Fruit fly (Drosophila melanogaster): ENCODE results near the gene D19A.
A peak's percentile ranks its signal among the peaks of the same experiment; 100 is the strongest.

The D19A gene

DNA sequence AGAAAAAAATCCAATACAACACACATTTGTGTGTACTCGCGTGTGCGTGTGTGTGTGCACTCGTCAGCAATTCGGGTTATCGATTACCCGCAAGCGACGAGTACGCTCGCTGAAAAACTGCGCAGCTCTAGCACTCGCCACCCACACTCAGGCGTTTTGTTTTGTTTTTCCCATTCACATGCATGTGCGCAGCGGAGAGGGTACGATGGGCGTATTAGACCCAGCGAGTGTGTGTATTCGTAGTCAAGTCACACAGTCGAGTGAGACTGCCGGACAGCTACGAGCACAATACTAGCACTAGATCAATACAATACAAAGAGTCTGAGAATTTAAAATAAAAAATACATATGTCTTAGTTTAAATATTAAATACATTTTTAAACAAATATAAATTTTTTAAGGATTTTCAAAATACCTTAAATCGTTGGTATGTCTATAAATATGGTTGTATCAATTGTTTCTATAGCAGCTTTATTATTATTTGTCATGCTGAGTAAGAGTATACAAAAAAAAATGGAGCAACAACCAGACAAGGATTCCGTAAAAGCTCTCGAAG is 4.0 kb downstream of the D19A start, which contains the start of the genes D19B and CG43293 (continued):
- TF ChIP-seq dpn (GFP tag; optimal IDR thresholded peaks at IDR 0.05) (peak; percentile 92 to 93), exex (tag; optimal IDR thresholded peaks at IDR 0.05) (no peak), lab (GFP tag; optimal IDR thresholded peaks at IDR 0.05) (peak; percentile 93), sna (GFP tag; IDR thresholded peaks at IDR 0.05; ENCODE audit: partially characterized antibody) (peak; percentile 54; the same call in 1 of the 2 replicates), Sin3A (optimal IDR thresholded peaks at IDR 0.05) (no peak), CG12744 (GFP tag; optimal IDR thresholded peaks at IDR 0.05) (peak; percentile 78), CG32772 (GFP tag; IDR thresholded peaks at IDR 0.05) (peak; percentile 85), nerfin-2 (GFP tag; IDR thresholded peaks at IDR 0.05; ENCODE audit: partially characterized antibody) (peak; percentile 77), btn (GFP tag; optimal IDR thresholded peaks at IDR 0.05) (peak; percentile 67), HLH3B (GFP tag; IDR thresholded peaks at IDR 0.05) (peak; percentile 91), unc-4 (GFP tag; IDR thresholded peaks at IDR 0.05; ENCODE audit: partially characterized antibody) (peak; percentile 57; the same call in 1 of the 2 replicates), slbo (GFP tag; IDR thresholded peaks at IDR 0.05) (peak; percentile 97), CG12391 (tag; optimal IDR thresholded peaks at IDR 0.05) (peak; percentile 92), sr (GFP tag; IDR thresholded peaks at IDR 0.05) (peak; percentile 61), gem (tag; optimal IDR thresholded peaks at IDR 0.05) (peak; percentile 90), sisA (GFP tag; IDR thresholded peaks at IDR 0.05) (peak; percentile 91), CG4707 (GFP tag; optimal IDR thresholded peaks at IDR 0.05) (peak; percentile 91), Six4 (GFP tag; optimal IDR thresholded peaks at IDR 0.05) (peak; percentile 90), grn (GFP tag; optimal IDR thresholded peaks at IDR 0.05) (no peak), prd (optimal IDR thresholded peaks at IDR 0.05) (no peak), prd (GFP tag; IDR thresholded peaks at IDR 0.05) (peak; percentile 94), Dip3 (GFP tag; optimal IDR thresholded peaks at IDR 0.05) (peak; percentile 83), CG15073 (GFP tag; optimal IDR thresholded peaks at IDR 0.05) (peak; percentile 54), CG4617 (GFP tag; optimal IDR thresholded peaks at IDR 0.05; ENCODE audit: borderline replicate concordance) (peak; percentile 82), CG30020 (tag; optimal IDR thresholded peaks at IDR 0.05) (peak; percentile 53), CG6854 (GFP tag; optimal IDR thresholded peaks at IDR 0.05) (peak; percentile 64), chm (GFP tag; IDR thresholded peaks at IDR 0.05) (peak; percentile 97), toy (GFP tag; IDR thresholded peaks at IDR 0.05) (0 out of 2 replicates have a peak, but pooled peaks have one; percentile 54), CG9437 (GFP tag; optimal IDR thresholded peaks at IDR 0.05) (peak; percentile 63), CG6689 (GFP tag; IDR thresholded peaks at IDR 0.05) (peak; percentile 84), danr (GFP tag; IDR thresholded peaks at IDR 0.05) (peak; percentile 78), cad (GFP tag; optimal IDR thresholded peaks at IDR 0.05) (no peak), eyg (GFP tag; optimal IDR thresholded peaks at IDR 0.05) (peak; percentile 78), rib (GFP tag; IDR thresholded peaks at IDR 0.05) (peak; percentile 92), pita (GFP tag; optimal IDR thresholded peaks at IDR 0.05) (no peak), CG8944 (GFP tag; optimal IDR thresholded peaks at IDR 0.05) (peak; percentile 88), CG10366 (GFP tag; IDR thresholded peaks at IDR 0.05) (peak; percentile 93), CG13424 (tag; optimal IDR thresholded peaks at IDR 0.05) (peak; percentile 87), chinmo (GFP tag; IDR thresholded peaks at IDR 0.05; ENCODE audit: partially characterized antibody) (peak; percentile 98), CG3726 (GFP tag; IDR thresholded peaks at IDR 0.05) (peak; percentile 87), oc (tag; optimal IDR thresholded peaks at IDR 0.05) (peak; percentile 83), Oaz (GFP tag; IDR thresholded peaks at IDR 0.05) (peak; percentile 66), salm (tag; optimal IDR thresholded peaks at IDR 0.05) (peak; percentile 57), Sox100B (GFP tag; optimal IDR thresholded peaks at IDR 0.05) (peak; percentile 85), CG13123 (GFP tag; optimal IDR thresholded peaks at IDR 0.05) (peak; percentile 72), CG31441 (GFP tag; IDR thresholded peaks at IDR 0.05) (peak; percentile 79), CG17568 (GFP tag; optimal IDR thresholded peaks at IDR 0.05) (no peak), HLHmδ (GFP tag; optimal IDR thresholded peaks at IDR 0.05) (peak; percentile 81), sim (GFP tag; IDR thresholded peaks at IDR 0.05) (peak; percentile 69), ranshi (GFP tag; IDR thresholded peaks at IDR 0.05) (peak; percentile 90), CG11398 (GFP tag; optimal IDR thresholded peaks at IDR 0.05) (peak; percentile 64)
